Worm (Caenorhabditis elegans): ENCODE measurements around the gene C53B7.2.

Gene C53B7.2

DNA sequence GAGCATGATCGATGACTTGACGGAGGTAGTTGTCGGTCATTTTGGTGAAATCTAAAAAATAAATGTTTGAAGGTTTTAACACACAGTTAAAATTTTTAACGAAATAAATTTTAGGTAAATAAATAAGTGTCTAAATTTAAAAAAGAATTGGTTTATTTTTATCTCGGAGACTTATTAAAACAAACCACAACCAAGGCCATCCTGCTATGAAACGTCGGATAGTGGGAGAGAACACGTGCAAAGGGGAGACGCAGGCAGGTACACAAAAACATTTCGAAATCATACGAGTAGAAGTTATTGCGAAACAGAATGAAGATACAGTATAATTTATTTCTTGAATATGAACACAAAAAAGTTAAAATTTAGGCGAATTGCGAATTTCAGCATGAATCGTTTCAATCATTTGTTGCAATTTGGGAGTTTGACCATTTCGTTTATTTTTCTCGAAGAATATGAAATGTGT, 9.9 kb upstream of the C53B7.2 start, which contains the start of gene F41B4.3:
TSS of gene F41B4.3 (minus strand) at position 51 of the 463 bp plus-strand sequence.
- TF ChIP-seq nhr-20 (tag; optimal IDR thresholded peaks at IDR 0.05) (peak; percentile 21), nhr-77 (tag; optimal IDR thresholded peaks at IDR 0.05) (no peak), lin-35 (GFP tag; optimal IDR thresholded peaks at IDR 0.05) (peak in 1 of 2 experiments; percentile 9), alr-1 (tag; optimal IDR thresholded peaks at IDR 0.05; ENCODE audit: borderline replicate concordance) (no peak), zag-1 (tag; optimal IDR thresholded peaks at IDR 0.05) (no peak), egl-27 (tag; optimal IDR thresholded peaks at IDR 0.05) (no peak), ztf-11 (tag; optimal IDR thresholded peaks at IDR 0.05) (no peak), fkh-10 (GFP tag; optimal IDR thresholded peaks at IDR 0.05) (no peak), mdl-1 (tag; optimal IDR thresholded peaks at IDR 0.05) (peak in 1 of 2 experiments; percentile 54), fos-1 (tag; optimal IDR thresholded peaks at IDR 0.05) (no peak), ceh-82 (tag; optimal IDR thresholded peaks at IDR 0.05) (peak in 1 of 3 experiments; percentile 30), nhr-11 (tag; optimal IDR thresholded peaks at IDR 0.05) (no peak), mab-9 (GFP tag; IDR thresholded peaks at IDR 0.05) (no peak), nhr-237 (tag; optimal IDR thresholded peaks at IDR 0.05) (no peak), zip-4 (GFP tag; optimal IDR thresholded peaks at IDR 0.05) (peak; percentile 64), lin-13 (GFP tag; optimal IDR thresholded peaks at IDR 0.05) (no peak), sox-4 (tag; optimal IDR thresholded peaks at IDR 0.05) (no peak), dpl-1 (GFP tag; optimal IDR thresholded peaks at IDR 0.05) (peak in 1 of 3 experiments; percentile 10), nhr-28 (tag; optimal IDR thresholded peaks at IDR 0.05) (no peak), pag-3 (tag; optimal IDR thresholded peaks at IDR 0.05; ENCODE audit: borderline replicate concordance, insufficient read depth) (no peak), sup-37 (GFP tag; optimal IDR thresholded peaks at IDR 0.05) (no peak), isw-1 (GFP tag; IDR thresholded peaks at IDR 0.05) (no peak), lir-3 (tag; optimal IDR thresholded peaks at IDR 0.05; ENCODE audit: poor library complexity) (no peak), blmp-1 (tag; optimal IDR thresholded peaks at IDR 0.05) (peak; percentile 36), aha-1 (tag; optimal IDR thresholded peaks at IDR 0.05) (no peak), unc-98 (GFP tag; IDR thresholded peaks at IDR 0.05) (no peak), swsn-7 (tag; optimal IDR thresholded peaks at IDR 0.05) (no peak), ceh-63 (GFP tag; optimal IDR thresholded peaks at IDR 0.05) (no peak), sptf-1 (tag; optimal IDR thresholded peaks at IDR 0.05) (no peak), unc-62 (GFP tag; optimal IDR thresholded peaks at IDR 0.05) (no peak), ces-1 (GFP tag; optimal IDR thresholded peaks at IDR 0.05) (no peak), vab-15 (tag; optimal IDR thresholded peaks at IDR 0.05) (no peak), jun-1 (tag; optimal IDR thresholded peaks at IDR 0.05) (no peak), F16B12.6 (tag; optimal IDR thresholded peaks at IDR 0.05) (no peak), nhr-76 (tag; optimal IDR thresholded peaks at IDR 0.05) (no peak), efl-3 (GFP tag; optimal IDR thresholded peaks at IDR 0.05) (no peak), grh-1 (GFP tag; IDR thresholded peaks at IDR 0.05) (no peak), aly-2 (tag; optimal IDR thresholded peaks at IDR 0.05) (no peak), lin-14 (GFP tag; optimal IDR thresholded peaks at IDR 0.05) (peak; percentile 61), nhr-85 (tag) (no peak), mep-1 (tag; optimal IDR thresholded peaks at IDR 0.05) (peak; percentile 72), tbx-2 (tag; optimal IDR thresholded peaks at IDR 0.05) (no peak), ztf-4 (tag; optimal IDR thresholded peaks at IDR 0.05) (no peak), fkh-4 (tag; optimal IDR thresholded peaks at IDR 0.05; ENCODE audit: borderline replicate concordance) (no peak), hlh-17 (GFP tag; optimal IDR thresholded peaks at IDR 0.05; ENCODE audit: borderline replicate concordance) (no peak), ceh-8 (GFP tag; optimal IDR thresholded peaks at IDR 0.05) (no peak), C04F5.9 (tag; optimal IDR thresholded peaks at IDR 0.05) (no peak), nhr-84 (tag; optimal IDR thresholded peaks at IDR 0.05) (no peak), elt-2 (tag; optimal IDR thresholded peaks at IDR 0.05) (no peak), mef-2 (tag; optimal IDR thresholded peaks at IDR 0.05) (no peak), rnt-1 (tag; optimal IDR thresholded peaks at IDR 0.05) (peak; percentile 29), unc-86 (tag; optimal IDR thresholded peaks at IDR 0.05) (no peak), ets-5 (GFP tag; IDR thresholded peaks at IDR 0.05) (no peak)
